Fruit fly (Drosophila melanogaster) whole organism, embryonic: ENCODE measurements around the gene RhoGAP93B.
A peak's percentile ranks its signal among the peaks of the same experiment; 100 is the strongest.

ENCODE experiments used
- Bgb ChIP-seq: fragments of 200-800 bp; sonication (Bioruptor generic); IDR thresholded peaks from 2 replicates; pipeline ENCODE4 v1.3.6; 2022; ENCODE audit warnings: missing biosample characterization, missing genetic modification characterization; ENCODE audit not compliant: partially characterized antibody
- CG10979 ChIP-seq: fragments of 200-800 bp; sonication (Bioruptor generic); optimal IDR thresholded peaks from 2 replicates; lab custom pipeline; 2018; ENCODE audit warnings: missing biosample characterization, mild to moderate bottlenecking, missing genetic modification characterization, moderate library complexity
- CG11093 ChIP-seq: fragments of 200-800 bp; sonication (Bioruptor generic); IDR thresholded peaks from 3 replicates; pipeline ENCODE4 v1.3.6; 2022; ENCODE audit warnings: missing biosample characterization, missing genetic modification characterization
- CG11247 ChIP-seq: fragments of 200-800 bp; sonication (Bioruptor generic); IDR thresholded peaks from 2 replicates; pipeline ENCODE4 v1.3.6; 2022; ENCODE audit warnings: missing biosample characterization, missing genetic modification characterization
- CG12104 ChIP-seq: fragments of 200-800 bp; sonication (Bioruptor generic); optimal IDR thresholded peaks from 3 replicates; lab custom pipeline; 2016; ENCODE audit warnings: missing biosample characterization, missing genetic modification characterization
- CG15514 ChIP-seq: fragments of 200-800 bp; sonication (Bioruptor generic); optimal IDR thresholded peaks from 3 replicates; lab custom pipeline; 2017; ENCODE audit warnings: missing biosample characterization, missing genetic modification characterization, mild to moderate bottlenecking, moderate library complexity, missing genetic modification reagents
- CG2712 ChIP-seq: fragments of 200-800 bp; optimal IDR thresholded peaks from 3 replicates; lab custom pipeline; 2019; ENCODE audit warnings: missing biosample characterization, mild to moderate bottlenecking, missing genetic modification characterization, moderate library complexity
- CG31224 ChIP-seq: fragments of 200-800 bp; sonication (Bioruptor generic); IDR thresholded peaks from 2 replicates; pipeline ENCODE4 v1.3.6; 2022; ENCODE audit warnings: missing biosample characterization, missing genetic modification characterization
- CG31441 ChIP-seq: fragments of 200-800 bp; sonication (Bioruptor generic); IDR thresholded peaks from 2 replicates; pipeline ENCODE4 v1.3.6; 2022; ENCODE audit warnings: missing biosample characterization, missing genetic modification characterization
- CG6813 ChIP-seq: fragments of 200-800 bp; sonication (Bioruptor generic); optimal IDR thresholded peaks from 2 replicates; lab custom pipeline; 2017; ENCODE audit warnings: missing biosample characterization, missing genetic modification characterization, mild to moderate bottlenecking, moderate library complexity, missing genetic modification reagents
- CG7839 ChIP-seq: fragments of 200-800 bp; sonication (Bioruptor generic); optimal IDR thresholded peaks from 3 replicates; lab custom pipeline; 2018; ENCODE audit warnings: missing biosample characterization, mild to moderate bottlenecking, missing genetic modification characterization, moderate library complexity
- CG8765 ChIP-seq: fragments of 200-800 bp; sonication (Bioruptor generic); IDR thresholded peaks from 2 replicates; pipeline ENCODE4 v1.3.6; 2022; ENCODE audit warnings: missing biosample characterization, missing genetic modification characterization
- CG9727 ChIP-seq: fragments of 200-800 bp; sonication (Bioruptor generic); optimal IDR thresholded peaks from 3 replicates; lab custom pipeline; 2017; ENCODE audit warnings: missing biosample characterization, mild to moderate bottlenecking, missing genetic modification characterization
- Camta ChIP-seq: fragments of 200-800 bp; sonication (Bioruptor generic); optimal IDR thresholded peaks from 2 replicates; lab custom pipeline; 2016; ENCODE audit warnings: missing biosample characterization, missing genetic modification characterization
- D19A ChIP-seq: fragments of 200-800 bp; optimal IDR thresholded peaks from 3 replicates; lab custom pipeline; 2019; ENCODE audit warnings: missing biosample characterization, mild to moderate bottlenecking, missing genetic modification characterization, moderate library complexity
- Deaf1 ChIP-seq: fragments of 200-800 bp; optimal IDR thresholded peaks from 3 replicates; lab custom pipeline; 2019; ENCODE audit warnings: missing biosample characterization, mild to moderate bottlenecking, missing genetic modification characterization, moderate library complexity
- Dp ChIP-seq: fragments of 200-800 bp; sonication (Bioruptor generic); optimal IDR thresholded peaks from 2 replicates; lab custom pipeline; 2018; ENCODE audit warnings: missing biosample characterization, mild to moderate bottlenecking, missing genetic modification characterization, moderate library complexity
- Fer1 ChIP-seq: fragments of 200-800 bp; sonication (Bioruptor generic); optimal IDR thresholded peaks from 2 replicates; lab custom pipeline; 2017; ENCODE audit warnings: missing biosample characterization, mild to moderate bottlenecking, missing genetic modification characterization
- Fer2 ChIP-seq: fragments of 200-800 bp; sonication (Bioruptor generic); optimal IDR thresholded peaks from 2 replicates; lab custom pipeline; 2018; ENCODE audit warnings: missing biosample characterization, mild to moderate bottlenecking, missing genetic modification characterization, moderate library complexity
- H15 ChIP-seq: fragments of 200-800 bp; sonication (Bioruptor generic); IDR thresholded peaks from 3 replicates; pipeline ENCODE4 v1.3.6; 2022; ENCODE audit warnings: missing biosample characterization, missing genetic modification characterization
- H2.0 ChIP-seq: fragments of 200-800 bp; sonication (Bioruptor generic); IDR thresholded peaks from 2 replicates; pipeline ENCODE4 v1.3.6; 2022; ENCODE audit warnings: missing biosample characterization, missing genetic modification characterization
- HLH4C ChIP-seq: fragments of 200-800 bp; sonication (Bioruptor generic); IDR thresholded peaks from 3 replicates; pipeline ENCODE4 v1.3.6; 2022; ENCODE audit warnings: missing biosample characterization, missing genetic modification characterization; ENCODE audit not compliant: partially characterized antibody
- HmgD ChIP-seq: fragments of 200-800 bp; sonication (Bioruptor generic); optimal IDR thresholded peaks from 3 replicates; lab custom pipeline; 2016; ENCODE audit warnings: missing biosample characterization, missing genetic modification characterization
- HmgZ ChIP-seq: fragments of 200-800 bp; sonication (Bioruptor generic); optimal IDR thresholded peaks from 2 replicates; lab custom pipeline; 2018; ENCODE audit warnings: missing biosample characterization, mild to moderate bottlenecking, missing genetic modification characterization
- Hmx ChIP-seq: fragments of 200-800 bp; sonication (Bioruptor generic); optimal IDR thresholded peaks from 2 replicates; lab custom pipeline; 2016; ENCODE audit warnings: missing biosample characterization, missing genetic modification characterization
- MTF-1 ChIP-seq: fragments of 200-800 bp; sonication (Bioruptor generic); optimal IDR thresholded peaks from 2 replicates; lab custom pipeline; 2018; ENCODE audit warnings: missing biosample characterization, mild to moderate bottlenecking, missing genetic modification characterization, borderline replicate concordance
- Mrtf ChIP-seq: fragments of 200-800 bp; sonication (Bioruptor generic); IDR thresholded peaks from 3 replicates; pipeline ENCODE4 v1.3.6; 2022; ENCODE audit warnings: missing biosample characterization, missing genetic modification characterization
- NK7.1 ChIP-seq: fragments of 200-800 bp; sonication (Bioruptor generic); optimal IDR thresholded peaks from 3 replicates; lab custom pipeline; 2016; ENCODE audit warnings: missing biosample characterization, missing genetic modification characterization
- Opbp ChIP-seq: fragments of 200-800 bp; sonication (Bioruptor generic); IDR thresholded peaks from 3 replicates; pipeline ENCODE4 v1.3.6; 2022; ENCODE audit warnings: missing biosample characterization, missing genetic modification characterization; ENCODE audit not compliant: partially characterized antibody
- Poxn ChIP-seq: fragments of 200-800 bp; sonication (Bioruptor generic); IDR thresholded peaks from 2 replicates; pipeline ENCODE4 v1.3.6; 2022; ENCODE audit warnings: missing biosample characterization, missing genetic modification characterization
- Sry-β ChIP-seq: fragments of 200-800 bp; sonication (Bioruptor generic); optimal IDR thresholded peaks from 2 replicates; lab custom pipeline; 2018; ENCODE audit warnings: missing biosample characterization, mild to moderate bottlenecking, missing genetic modification characterization, moderate library complexity
- Trl ChIP-seq, 3 experiments: fragments of >200 bp in 2 of 3; fragments of 200-800 bp in 1 of 3; sonication (Bioruptor generic) in 1 of 3; optimal IDR thresholded peaks; 2 replicates in 1 of 3; 3 replicates in 2 of 3; lab custom pipeline; 2016 to 2017; ENCODE audit warnings: missing biosample characterization in 1 of 3, missing genetic modification characterization in 1 of 3
- Usf ChIP-seq: fragments of 200-800 bp; sonication (Bioruptor generic); optimal IDR thresholded peaks from 2 replicates; lab custom pipeline; 2017; ENCODE audit warnings: missing genotype, missing biosample characterization, missing genetic modification characterization
- Vsx1 ChIP-seq: fragments of 200-800 bp; sonication (Bioruptor generic); optimal IDR thresholded peaks from 2 replicates; lab custom pipeline; 2017; ENCODE audit warnings: missing biosample characterization, mild to moderate bottlenecking, missing genetic modification characterization, missing genetic modification reagents
- al ChIP-seq: fragments of 200-800 bp; sonication (Bioruptor generic); IDR thresholded peaks from 2 replicates; pipeline ENCODE4 v1.3.6; 2022; ENCODE audit warnings: missing biosample characterization, missing genetic modification characterization
- az2 ChIP-seq: fragments of 200-800 bp; sonication (Bioruptor generic); optimal IDR thresholded peaks from 3 replicates; lab custom pipeline; 2016; ENCODE audit warnings: missing biosample characterization, missing genetic modification characterization
- br ChIP-seq: fragments of >200 bp; optimal IDR thresholded peaks from 2 replicates; lab custom pipeline; 2017
- dan ChIP-seq: fragments of 200-800 bp; sonication (Bioruptor generic); IDR thresholded peaks from 2 replicates; pipeline ENCODE4 v1.3.6; 2022; ENCODE audit warnings: missing biosample characterization, missing genetic modification characterization
- dysf ChIP-seq: fragments of 200-800 bp; sonication (Bioruptor generic); IDR thresholded peaks from 3 replicates; pipeline ENCODE4 v1.3.6; 2022; ENCODE audit warnings: missing biosample characterization, missing genetic modification characterization
- ewg ChIP-seq: fragments of 200-800 bp; sonication (Bioruptor generic); optimal IDR thresholded peaks from 3 replicates; lab custom pipeline; 2017; ENCODE audit warnings: mild to moderate bottlenecking, missing biosample characterization, missing genetic modification reagents, missing genetic modification characterization
- ftz-f1 ChIP-seq: fragments of 200-800 bp; sonication (Bioruptor generic); optimal IDR thresholded peaks from 2 replicates; lab custom pipeline; 2016; ENCODE audit warnings: missing biosample characterization, missing genetic modification characterization
- gfzf ChIP-seq: fragments of 200-800 bp; sonication (Bioruptor generic); optimal IDR thresholded peaks from 2 replicates; lab custom pipeline; 2016; ENCODE audit warnings: missing biosample characterization, mild to moderate bottlenecking, missing genetic modification characterization, moderate library complexity
- grau ChIP-seq: fragments of 200-800 bp; optimal IDR thresholded peaks from 3 replicates; lab custom pipeline; 2019; ENCODE audit warnings: missing biosample characterization, mild to moderate bottlenecking, missing genetic modification characterization, moderate library complexity
- gro ChIP-seq: fragments of 200-800 bp; sonication (Bioruptor generic); optimal IDR thresholded peaks from 2 replicates; lab custom pipeline; 2016; ENCODE audit warnings: missing biosample characterization, missing genetic modification characterization
- gsb ChIP-seq: fragments of 200-800 bp; sonication (Bioruptor generic); IDR thresholded peaks from 2 replicates; pipeline ENCODE4 v1.3.6; 2022; ENCODE audit warnings: missing biosample characterization, missing genetic modification characterization
- inv ChIP-seq: fragments of 200-800 bp; sonication (Bioruptor generic); IDR thresholded peaks from 2 replicates; pipeline ENCODE4 v1.3.6; 2022; ENCODE audit warnings: missing biosample characterization, missing genetic modification characterization; ENCODE audit not compliant: partially characterized antibody
- otp ChIP-seq: fragments of 200-800 bp; sonication (Bioruptor generic); IDR thresholded peaks from 3 replicates; pipeline ENCODE4, ENCODE4 v1.3.6; 2022; ENCODE audit warnings: missing biosample characterization, missing genetic modification characterization
- sna ChIP-seq: fragments of 200-800 bp; sonication (Bioruptor generic); IDR thresholded peaks from 2 replicates; pipeline ENCODE4 v1.3.6; 2022; ENCODE audit warnings: missing biosample characterization, missing genetic modification characterization; ENCODE audit not compliant: partially characterized antibody
- tup ChIP-seq: fragments of 200-800 bp; sonication (Bioruptor generic); optimal IDR thresholded peaks from 2 replicates; lab custom pipeline; 2016; ENCODE audit warnings: missing biosample characterization, mild to moderate bottlenecking, missing genetic modification characterization, moderate library complexity

Gene RhoGAP93B

dm6 chr3R:21138220-21138754 is 40.7 kb upstream of the RhoGAP93B start, which contains the start of gene meigo (continued):
- TF ChIP-seq Bgb (no peak; the same call in 1 of the 2 replicates), gfzf (GFP tag; lab: Kevin White, UChicago) (peak; percentile 64), HmgZ (peak; percentile 83), dan (no peak), ewg (GFP tag; lab: Kevin White, UChicago) (no peak), Poxn (GFP tag; lab: Robert Waterston, UW) (no peak), az2 (peak; percentile 33), sna (GFP tag; lab: Robert Waterston, UW) (0 out of 2 replicates have a peak, but pooled peaks have one; percentile 49), CG31441 (GFP tag; lab: Robert Waterston, UW) (no peak; the same call in none of the 2 replicates), NK7.1 (peak; percentile 36), br (no peak), otp (0 out of 3 replicates have a peak, but pooled peaks have one; percentile 25), CG10979 (tag; lab: Kevin White, UChicago) (peak; percentile 60), ftz-f1 (peak; percentile 0), CG15514 (GFP tag; lab: Kevin White, UChicago) (peak; percentile 82), HmgD (GFP tag; lab: Kevin White, UChicago) (no peak), MTF-1 (GFP tag; lab: Kevin White, UChicago) (no peak), CG8765 (GFP tag; lab: Robert Waterston, UW) (no peak), CG7839 (tag; lab: Kevin White, UChicago) (no peak), CG31224 (GFP tag; lab: Robert Waterston, UW) (no peak), CG2712 (tag; lab: Kevin White, UChicago) (peak; percentile 83), Dp (GFP tag; lab: Kevin White, UChicago) (peak; percentile 95), Vsx1 (GFP tag; lab: Kevin White, UChicago) (no peak), Camta (GFP tag; lab: Kevin White, UChicago) (peak; percentile 49), Trl (optimal IDR thresholded peaks at IDR 0.05; lab: Kevin White, UChicago) (peak in 1 of 2 experiments; percentile 5), Trl (GFP tag; optimal IDR thresholded peaks at IDR 0.05; lab: Kevin White, UChicago) (peak; percentile 41), Sry-β (GFP tag; lab: Kevin White, UChicago) (peak; percentile 99), Fer2 (tag; lab: Kevin White, UChicago) (peak; percentile 62), gsb (GFP tag; lab: Robert Waterston, UW) (no peak), tup (GFP tag; lab: Kevin White, UChicago) (no peak), H2.0 (GFP tag; lab: Robert Waterston, UW) (no peak), D19A (tag; lab: Kevin White, UChicago) (no peak), inv (GFP tag; lab: Robert Waterston, UW) (no peak), CG6813 (no peak), CG12104 (peak; percentile 21), HLH4C (GFP tag; lab: Robert Waterston, UW) (no peak), H15 (GFP tag; lab: Robert Waterston, UW) (no peak), Usf (GFP tag; lab: Kevin White, UChicago) (peak; percentile 36), CG11247 (GFP tag; lab: Robert Waterston, UW) (peak; percentile 53; the same call in 1 of the 2 replicates), dysf (GFP tag; lab: Robert Waterston, UW) (peak; percentile 71; the same call in 2 of the 3 replicates), Fer1 (peak; percentile 75), Mrtf (0 out of 3 replicates have a peak, but pooled peaks have one; percentile 46), Hmx (no peak), CG11093 (GFP tag; lab: Robert Waterston, UW) (peak; percentile 28; the same call in 1 of the 3 replicates), Deaf1 (no peak), grau (tag; lab: Kevin White, UChicago) (peak; percentile 80), CG9727 (GFP tag; lab: Kevin White, UChicago) (peak; percentile 37), Opbp (GFP tag; lab: Robert Waterston, UW) (no peak), gro (GFP tag; lab: Kevin White, UChicago) (peak; percentile 34), al (peak; percentile 45; the same call in 1 of the 2 replicates)
